Worm (Caenorhabditis elegans): ENCODE data around the gene ZK418.6.
A peak's percentile ranks its signal among the peaks of the same experiment; 100 is the strongest.

ZK418.6 gene

ce11 chrIII:7068520-7069113 is 10.0 kb downstream of the ZK418.6 start, which contains the start of the genes ubc-18 and R01H2.8 (continued):
- TF ChIP-seq fkh-8 (tag; optimal IDR thresholded peaks at IDR 0.05) (peak; percentile 34), C34B4.2 (tag; optimal IDR thresholded peaks at IDR 0.05) (no peak), aha-1 (tag; optimal IDR thresholded peaks at IDR 0.05) (no peak), nhr-28 (tag; optimal IDR thresholded peaks at IDR 0.05) (no peak), nhr-47 (tag; optimal IDR thresholded peaks at IDR 0.05) (peak; percentile 57), Y116A8C.19 (tag; optimal IDR thresholded peaks at IDR 0.05; ENCODE audit: borderline replicate concordance) (no peak), ama-1 (optimal IDR thresholded peaks at IDR 0.05) (no peak), aly-2 (tag; optimal IDR thresholded peaks at IDR 0.05) (peak; percentile 2), lsy-2 (tag; optimal IDR thresholded peaks at IDR 0.05) (peak; percentile 51 to 79), nhr-20 (tag; optimal IDR thresholded peaks at IDR 0.05) (peak; percentile 41), elt-3 (tag; optimal IDR thresholded peaks at IDR 0.05) (peak in 1 of 6 experiments; percentile 33), jun-1 (tag; optimal IDR thresholded peaks at IDR 0.05) (no peak), fos-1 (tag; optimal IDR thresholded peaks at IDR 0.05) (no peak), lin-14 (GFP tag; optimal IDR thresholded peaks at IDR 0.05) (no peak), lin-35 (GFP tag; optimal IDR thresholded peaks at IDR 0.05) (peak; percentile 93 to 97), skn-1 (tag; optimal IDR thresholded peaks at IDR 0.05) (peak; percentile 75), nhr-84 (tag; optimal IDR thresholded peaks at IDR 0.05) (no peak), rnt-1 (tag; optimal IDR thresholded peaks at IDR 0.05) (peak; percentile 47), mef-2 (tag; optimal IDR thresholded peaks at IDR 0.05) (no peak), nhr-12 (tag; optimal IDR thresholded peaks at IDR 0.05) (no peak), mab-9 (GFP tag; IDR thresholded peaks at IDR 0.05) (no peak), isw-1 (GFP tag; IDR thresholded peaks at IDR 0.05) (no peak), efl-3 (GFP tag; optimal IDR thresholded peaks at IDR 0.05) (no peak), grh-1 (GFP tag; IDR thresholded peaks at IDR 0.05) (no peak), unc-62 (GFP tag; optimal IDR thresholded peaks at IDR 0.05) (no peak), nhr-19 (GFP tag; conservative IDR thresholded peaks at IDR 0.05) (peak; percentile 27; the same call in 1 of the 2 replicates), elt-2 (tag; optimal IDR thresholded peaks at IDR 0.05) (no peak), snu-23 (GFP tag; optimal IDR thresholded peaks at IDR 0.05) (peak; percentile 68), sup-37 (GFP tag; optimal IDR thresholded peaks at IDR 0.05) (no peak), fkh-4 (tag; optimal IDR thresholded peaks at IDR 0.05; ENCODE audit: borderline replicate concordance) (no peak), nhr-71 (tag; optimal IDR thresholded peaks at IDR 0.05) (peak; percentile 61), mdl-1 (tag; optimal IDR thresholded peaks at IDR 0.05) (peak in 1 of 2 experiments; percentile 38), nhr-237 (tag; optimal IDR thresholded peaks at IDR 0.05) (no peak), zip-4 (GFP tag; optimal IDR thresholded peaks at IDR 0.05) (no peak), pqm-1 (tag; optimal IDR thresholded peaks at IDR 0.05) (no peak), unc-98 (GFP tag; IDR thresholded peaks at IDR 0.05) (no peak), F16B12.6 (tag; optimal IDR thresholded peaks at IDR 0.05) (peak; percentile 88), xbp-1 (tag; optimal IDR thresholded peaks at IDR 0.05) (peak; percentile 42), mep-1 (tag; optimal IDR thresholded peaks at IDR 0.05) (peak; percentile 62), lir-3 (tag; optimal IDR thresholded peaks at IDR 0.05; ENCODE audit: poor library complexity) (peak; percentile 11), sptf-1 (tag; optimal IDR thresholded peaks at IDR 0.05) (no peak)

ce11 chrIII:7067385-7067896 is 11.2 kb downstream of the ZK418.6 start, which contains the start of gene ger-1:
Gene ger-1 (minus strand): TSS chrIII:7067477.
- peak in 1 of 2 experiments; percentile 13 for TF ChIP-seq lin-35 (GFP tag; optimal IDR thresholded peaks at IDR 0.05)
- TF ChIP-seq efl-1 (optimal IDR thresholded peaks at IDR 0.05) = no peak
- peak in 1 of 2 experiments; percentile 93 for TF ChIP-seq efl-1 (GFP tag; optimal IDR thresholded peaks at IDR 0.05 in 1 of 2)
- TF ChIP-seq unc-30 (tag; optimal IDR thresholded peaks at IDR 0.05) = no peak
- TF ChIP-seq elt-3 (tag; optimal IDR thresholded peaks at IDR 0.05) = no peak
- TF ChIP-seq F16B12.6 (tag; optimal IDR thresholded peaks at IDR 0.05) = no peak
- TF ChIP-seq dpl-1 (GFP tag; optimal IDR thresholded peaks at IDR 0.05) = peak in 1 of 3 experiments; percentile 3
